Worm (Caenorhabditis elegans) whole organism, L3 larva: ENCODE results near the gene F44F4.9.

Experiments
- ceh-82 ChIP-seq: fragments of 150-350 bp; optimal IDR thresholded peaks from 2 replicates; lab custom pipeline; 2014; ENCODE audit warnings: missing biosample characterization, missing genetic modification characterization
- zag-1 ChIP-seq: fragments of 150-350 bp; optimal IDR thresholded peaks from 2 replicates; lab custom pipeline; 2014; ENCODE audit warnings: missing biosample characterization, missing genetic modification characterization

DNA sequence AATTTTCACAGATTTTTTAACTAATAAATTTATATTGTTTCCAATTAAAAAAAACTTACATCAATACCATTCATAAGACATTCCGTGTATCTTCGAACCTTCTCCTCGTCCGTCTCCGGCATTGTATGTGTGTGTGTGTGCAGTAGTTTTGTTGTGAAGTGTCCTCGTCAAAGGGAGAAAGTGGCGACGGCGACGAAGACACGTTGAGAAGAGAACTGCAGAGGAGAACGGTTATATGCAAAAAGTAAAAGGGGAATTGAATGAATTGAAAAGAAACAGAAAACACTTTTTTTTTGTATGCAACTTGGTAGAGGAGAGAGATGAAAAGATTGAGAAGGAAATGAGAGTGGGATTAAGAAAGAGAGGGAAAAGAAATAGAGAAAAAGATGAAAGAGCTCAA is 29.8 kb upstream of the F44F4.9 start:
- no peak for TF ChIP-seq ceh-82 (tag; lab: Kevin White, UChicago)
- no peak for TF ChIP-seq zag-1 (tag; lab: Kevin White, UChicago)
